Worm (Caenorhabditis elegans): ENCODE results near the gene lsm-7.

Gene lsm-7

ce11 chrIV:10885915-10886314 is 47.4 kb upstream of the lsm-7 start, which contains the start of gene srlf-11:
Gene srlf-11 (minus strand): TSS chrIV:10886015.
- TF ChIP-seq nhr-11 (tag; optimal IDR thresholded peaks at IDR 0.05) (no peak), mml-1 (tag; optimal IDR thresholded peaks at IDR 0.05) (no peak)

ce11 chrIV:10887285-10887684 is 46.0 kb upstream of the lsm-7 start, which contains the start of gene F13E9.16:
Gene F13E9.16 (minus strand): TSS chrIV:10887385.
- TF ChIP-seq mdl-1 (tag; optimal IDR thresholded peaks at IDR 0.05) (no peak), elt-3 (tag; optimal IDR thresholded peaks at IDR 0.05) (no peak), jun-1 (tag; optimal IDR thresholded peaks at IDR 0.05) (no peak), zag-1 (tag; optimal IDR thresholded peaks at IDR 0.05) (no peak)

ce11 chrIV:10889820-10890462 is 43.4 kb upstream of the lsm-7 start, which contains the start of gene F13E9.15:
Gene F13E9.15 (minus strand): TSS chrIV:10889870.
- TF ChIP-seq elt-3 (tag; optimal IDR thresholded peaks at IDR 0.05) = no peak
- no peak for TF ChIP-seq nhr-76 (tag; optimal IDR thresholded peaks at IDR 0.05)
- TF ChIP-seq egl-27 (tag; optimal IDR thresholded peaks at IDR 0.05) = no peak
- TF ChIP-seq zag-1 (tag; optimal IDR thresholded peaks at IDR 0.05) = no peak
- no peak for TF ChIP-seq fkh-2 (tag; optimal IDR thresholded peaks at IDR 0.05)
- TF ChIP-seq skn-1 (tag; optimal IDR thresholded peaks at IDR 0.05) = no peak
- TF ChIP-seq mdl-1 (tag; optimal IDR thresholded peaks at IDR 0.05) = no peak
- no peak for TF ChIP-seq fkh-10 (GFP tag; optimal IDR thresholded peaks at IDR 0.05)
- no peak for TF ChIP-seq ztf-11 (tag; optimal IDR thresholded peaks at IDR 0.05)
- no peak for TF ChIP-seq ceh-28 (tag; optimal IDR thresholded peaks at IDR 0.05)
- TF ChIP-seq pha-4 (tag; optimal IDR thresholded peaks at IDR 0.05) = no peak
- TF ChIP-seq egl-5 (tag; optimal IDR thresholded peaks at IDR 0.05) = no peak
- TF ChIP-seq nhr-67 (tag; optimal IDR thresholded peaks at IDR 0.05) = no peak
- no peak for TF ChIP-seq aly-2 (tag; optimal IDR thresholded peaks at IDR 0.05)
- no peak for TF ChIP-seq snpc-4 (tag; optimal IDR thresholded peaks at IDR 0.05)
- TF ChIP-seq sea-2 (GFP tag; optimal IDR thresholded peaks at IDR 0.05) = no peak
- TF ChIP-seq nhr-25 (tag; optimal IDR thresholded peaks at IDR 0.05) = no peak

ce11 chrIV:10891993-10892392 is 41.3 kb upstream of the lsm-7 start, which contains the start of gene srlf-12:
Gene srlf-12 (minus strand): TSS chrIV:10892093.
- TF ChIP-seq lsy-12 (tag; optimal IDR thresholded peaks at IDR 0.05) (no peak), nhr-237 (tag; optimal IDR thresholded peaks at IDR 0.05) (no peak), zag-1 (tag; optimal IDR thresholded peaks at IDR 0.05) (no peak), ceh-9 (tag; optimal IDR thresholded peaks at IDR 0.05) (no peak), pqm-1 (tag; optimal IDR thresholded peaks at IDR 0.05) (no peak), R02D3.7 (tag; optimal IDR thresholded peaks at IDR 0.05) (no peak), lin-15B (tag; optimal IDR thresholded peaks at IDR 0.05) (no peak), nhr-43 (tag; optimal IDR thresholded peaks at IDR 0.05; ENCODE audit: poor library complexity, severe bottlenecking) (no peak), pha-4 (tag; optimal IDR thresholded peaks at IDR 0.05) (no peak), mdl-1 (tag; optimal IDR thresholded peaks at IDR 0.05) (no peak), ztf-4 (tag; optimal IDR thresholded peaks at IDR 0.05) (no peak), eor-1 (tag; optimal IDR thresholded peaks at IDR 0.05) (no peak), egl-5 (tag; optimal IDR thresholded peaks at IDR 0.05) (no peak), unc-62 (GFP tag; optimal IDR thresholded peaks at IDR 0.05) (no peak), jun-1 (tag; optimal IDR thresholded peaks at IDR 0.05) (no peak), egl-27 (tag; optimal IDR thresholded peaks at IDR 0.05) (no peak), aly-2 (tag; optimal IDR thresholded peaks at IDR 0.05) (no peak)

- TF ChIP-seq ceh-9 (tag; optimal IDR thresholded peaks at IDR 0.05) (no peak), pha-4 (tag; optimal IDR thresholded peaks at IDR 0.05) (no peak), nhr-28 (tag; optimal IDR thresholded peaks at IDR 0.05) (no peak), lsy-12 (tag; optimal IDR thresholded peaks at IDR 0.05) (no peak), pqm-1 (tag; optimal IDR thresholded peaks at IDR 0.05) (no peak), tbx-2 (tag; optimal IDR thresholded peaks at IDR 0.05) (no peak)
Measured at ce11 chrIV:10894255-10894654, 39.0 kb upstream of the lsm-7 start, which contains the start of gene srlf-14. Gene srlf-14 (minus strand): TSS chrIV:10894355.

DNA sequence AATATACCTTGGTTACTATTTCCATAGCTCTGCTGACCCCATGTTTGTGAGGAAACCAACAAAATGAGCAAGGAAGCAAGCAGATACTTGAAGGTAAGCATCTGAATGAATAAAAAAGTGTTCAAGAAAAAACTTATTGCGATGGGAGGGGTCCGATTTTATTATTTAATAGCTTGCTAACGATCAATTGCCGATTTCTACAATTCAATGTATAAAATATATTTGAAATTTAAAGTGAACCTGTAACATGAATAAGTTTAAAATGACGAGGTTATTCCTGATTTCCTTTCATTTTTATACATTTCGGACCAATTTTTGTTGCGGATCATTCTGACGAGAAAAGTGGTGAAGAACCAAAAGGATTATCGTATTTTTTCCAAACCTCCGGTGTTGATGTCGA is 36.8 kb upstream of the lsm-7 start, which contains the start of gene srlf-13:
Gene srlf-13, minus strand, starts transcription at position 101 of the 400 bp plus-strand sequence.
- TF ChIP-seq nhr-237 (tag; optimal IDR thresholded peaks at IDR 0.05) (no peak), mdl-1 (tag; optimal IDR thresholded peaks at IDR 0.05) (no peak), nhr-43 (tag; optimal IDR thresholded peaks at IDR 0.05; ENCODE audit: poor library complexity, severe bottlenecking) (no peak), hmg-11 (tag; optimal IDR thresholded peaks at IDR 0.05) (no peak), mml-1 (tag; optimal IDR thresholded peaks at IDR 0.05) (no peak), skn-1 (tag; optimal IDR thresholded peaks at IDR 0.05) (no peak), nhr-12 (tag; optimal IDR thresholded peaks at IDR 0.05) (no peak), lin-39 (tag; optimal IDR thresholded peaks at IDR 0.05) (no peak), nhr-77 (tag; optimal IDR thresholded peaks at IDR 0.05) (no peak), ztf-4 (tag; optimal IDR thresholded peaks at IDR 0.05) (no peak), ceh-82 (tag; optimal IDR thresholded peaks at IDR 0.05) (no peak)
